Worm (Caenorhabditis elegans) whole organism, late embryonic: Measurements from ENCODE around the gene C02B8.3.

Experiments used
- C08G9.2 ChIP-seq: sonication (generic microtip); optimal IDR thresholded peaks from 2 replicates; lab custom pipeline; 2016; ENCODE audit warnings: mild to moderate bottlenecking, missing genetic modification characterization, moderate library complexity, missing compliant biosample characterization
- Y22D7AL.16 ChIP-seq: sonication (generic microtip); optimal IDR thresholded peaks from 2 replicates; lab custom pipeline; 2016; ENCODE audit warnings: missing genetic modification characterization, missing compliant biosample characterization
- ceh-18 ChIP-seq: sonication (generic microtip); optimal IDR thresholded peaks from 2 replicates; lab custom pipeline; 2016; ENCODE audit warnings: missing genetic modification characterization, missing compliant biosample characterization
- ceh-2 ChIP-seq: sonication (generic microtip); optimal IDR thresholded peaks from 2 replicates; lab custom pipeline; 2016; ENCODE audit warnings: missing genotype, missing genetic modification characterization, missing compliant biosample characterization
- ceh-31 ChIP-seq: sonication (generic microtip); optimal IDR thresholded peaks from 2 replicates; lab custom pipeline; 2016; ENCODE audit warnings: missing genetic modification characterization, missing compliant biosample characterization
- ceh-45 ChIP-seq: fragments of 200-800 bp; sonication (Bioruptor generic); IDR thresholded peaks from 2 replicates; pipeline ENCODE4 v1.3.6; 2022; ENCODE audit warnings: missing genetic modification reagents, missing genetic modification characterization, missing compliant biosample characterization
- ceh-48 ChIP-seq: sonication (generic microtip); optimal IDR thresholded peaks from 2 replicates; lab custom pipeline; 2016; ENCODE audit warnings: missing genetic modification characterization, inconsistent platforms, missing compliant biosample characterization
- ceh-6 ChIP-seq: fragments of 200-800 bp; sonication (Bioruptor generic); optimal IDR thresholded peaks from 2 replicates; lab custom pipeline; 2018; ENCODE audit warnings: mild to moderate bottlenecking, missing genetic modification characterization, missing compliant biosample characterization
- che-1 ChIP-seq: sonication (generic microtip); optimal IDR thresholded peaks from 2 replicates; lab custom pipeline; 2016; ENCODE audit warnings: mild to moderate bottlenecking, missing genetic modification characterization, missing compliant biosample characterization
- dve-1 ChIP-seq: sonication (generic microtip); optimal IDR thresholded peaks from 2 replicates; lab custom pipeline; 2017; ENCODE audit warnings: antibody characterized with exemption, mild to moderate bottlenecking, missing genetic modification characterization, missing compliant biosample characterization
- elt-4 ChIP-seq: sonication (generic microtip); optimal IDR thresholded peaks from 2 replicates; lab custom pipeline; 2016; ENCODE audit warnings: missing genetic modification characterization, missing compliant biosample characterization
- ets-4 ChIP-seq: sonication (generic microtip); optimal IDR thresholded peaks from 2 replicates; lab custom pipeline; 2016; ENCODE audit warnings: missing genetic modification characterization, missing compliant biosample characterization
- eyg-1 ChIP-seq: sonication (generic microtip); optimal IDR thresholded peaks from 2 replicates; lab custom pipeline; 2016; ENCODE audit warnings: missing genotype, missing genetic modification characterization, missing compliant biosample characterization
- fkh-10 ChIP-seq: fragments of 150-350 bp; optimal IDR thresholded peaks from 2 replicates; lab custom pipeline; 2014; ENCODE audit warnings: missing biosample characterization, missing genetic modification reagents, missing genetic modification characterization
- fkh-6 ChIP-seq: sonication (generic microtip); optimal IDR thresholded peaks from 2 replicates; lab custom pipeline; 2016; ENCODE audit warnings: missing genetic modification characterization, missing compliant biosample characterization
- gmeb-2 ChIP-seq: sonication (generic microtip); optimal IDR thresholded peaks from 2 replicates; lab custom pipeline; 2016; ENCODE audit warnings: missing genetic modification characterization, inconsistent platforms, missing compliant biosample characterization
- lim-6 ChIP-seq: sonication (generic microtip); optimal IDR thresholded peaks from 2 replicates; lab custom pipeline; 2016; ENCODE audit warnings: missing genetic modification characterization, missing compliant biosample characterization
- nfya-1 ChIP-seq: sonication (generic microtip); optimal IDR thresholded peaks from 2 replicates; lab custom pipeline; 2017; ENCODE audit warnings: missing genetic modification characterization, mild to moderate bottlenecking, missing compliant biosample characterization, antibody characterized with exemption, moderate library complexity
- nhr-11 ChIP-seq: fragments of 150-350 bp; optimal IDR thresholded peaks from 2 replicates; lab custom pipeline; 2014; ENCODE audit warnings: missing biosample characterization, missing genetic modification characterization
- pha-4 ChIP-seq: fragments of 150-350 bp; optimal IDR thresholded peaks from 2 replicates; lab custom pipeline; 2018; ENCODE audit warnings: missing biosample characterization, missing genetic modification reagents, missing genetic modification characterization
- pros-1 ChIP-seq: fragments of 150-350 bp; optimal IDR thresholded peaks from 2 replicates; lab custom pipeline; 2014; ENCODE audit warnings: missing biosample characterization, missing genetic modification reagents, missing genetic modification characterization
- sdc-2 ChIP-seq: sonication (generic microtip); optimal IDR thresholded peaks from 2 replicates; lab custom pipeline; 2016; ENCODE audit warnings: missing genotype, missing genetic modification characterization, missing compliant biosample characterization
- sox-2 ChIP-seq: fragments of 200-800 bp; sonication (Bioruptor generic); IDR thresholded peaks from 2 replicates; pipeline ENCODE4 v1.3.6; 2022; ENCODE audit warnings: missing genetic modification reagents, missing genetic modification characterization, missing compliant biosample characterization
- tbx-7 ChIP-seq: sonication (generic microtip); optimal IDR thresholded peaks from 2 replicates; lab custom pipeline; 2016; ENCODE audit warnings: missing genotype, missing genetic modification characterization, missing compliant biosample characterization
- unc-42 ChIP-seq: sonication (generic microtip); optimal IDR thresholded peaks from 2 replicates; lab custom pipeline; 2016; ENCODE audit warnings: missing genotype, missing genetic modification characterization, missing compliant biosample characterization
- unc-86 ChIP-seq: sonication (generic microtip); optimal IDR thresholded peaks from 2 replicates; lab custom pipeline; 2016; ENCODE audit warnings: missing genetic modification characterization, missing compliant biosample characterization
- zip-5 ChIP-seq: sonication (generic microtip); optimal IDR thresholded peaks from 2 replicates; lab custom pipeline; 2016; ENCODE audit warnings: missing genetic modification characterization, missing compliant biosample characterization
- ztf-16 ChIP-seq: sonication (generic microtip); optimal IDR thresholded peaks from 2 replicates; lab custom pipeline; 2017; ENCODE audit warnings: missing genetic modification characterization, missing compliant biosample characterization

Gene C02B8.3

ce11 chrX:8169534-8169933 lies 30.3 kb downstream of the C02B8.3 start, which contains the start of gene C17H11.2:
Gene C17H11.2, plus strand, starts transcription at chrX:8169930.
- TF ChIP-seq unc-42, result peak; percentile 39
- no peak for TF ChIP-seq dve-1 (tag; lab: Kevin White, UChicago)
- TF ChIP-seq unc-86 (tag; lab: Kevin White, UChicago), result no peak
- peak; percentile 24 for TF ChIP-seq nfya-1 (tag; lab: Kevin White, UChicago)
- TF ChIP-seq sdc-2 (tag; lab: Kevin White, UChicago), result no peak

- TF ChIP-seq zip-5 (tag; lab: Kevin White, UChicago), result no peak
- no peak for TF ChIP-seq ztf-16 (tag; lab: Kevin White, UChicago)
- no peak for TF ChIP-seq pha-4 (tag; lab: Kevin White, UChicago)
- no peak for TF ChIP-seq tbx-7 (tag; lab: Kevin White, UChicago)
- TF ChIP-seq che-1 (tag; lab: Kevin White, UChicago), result no peak
- no peak for TF ChIP-seq ceh-6 (GFP tag; lab: Kevin White, UChicago)
- TF ChIP-seq ceh-2 (tag; lab: Kevin White, UChicago), result no peak
- TF ChIP-seq unc-42, result no peak
- no peak for TF ChIP-seq fkh-6
- TF ChIP-seq nfya-1 (tag; lab: Kevin White, UChicago), result no peak
- no peak for TF ChIP-seq ets-4 (tag; lab: Kevin White, UChicago)
- TF ChIP-seq Y22D7AL.16 (tag; lab: Kevin White, UChicago), result no peak
- TF ChIP-seq dve-1 (tag; lab: Kevin White, UChicago), result no peak
- TF ChIP-seq fkh-10, result no peak
Measured at ce11 chrX:8173610-8174009, 34.4 kb downstream of the C02B8.3 start, which contains the start of gene C17H11.1. Gene C17H11.1, plus strand, starts transcription at chrX:8173910.

DNA sequence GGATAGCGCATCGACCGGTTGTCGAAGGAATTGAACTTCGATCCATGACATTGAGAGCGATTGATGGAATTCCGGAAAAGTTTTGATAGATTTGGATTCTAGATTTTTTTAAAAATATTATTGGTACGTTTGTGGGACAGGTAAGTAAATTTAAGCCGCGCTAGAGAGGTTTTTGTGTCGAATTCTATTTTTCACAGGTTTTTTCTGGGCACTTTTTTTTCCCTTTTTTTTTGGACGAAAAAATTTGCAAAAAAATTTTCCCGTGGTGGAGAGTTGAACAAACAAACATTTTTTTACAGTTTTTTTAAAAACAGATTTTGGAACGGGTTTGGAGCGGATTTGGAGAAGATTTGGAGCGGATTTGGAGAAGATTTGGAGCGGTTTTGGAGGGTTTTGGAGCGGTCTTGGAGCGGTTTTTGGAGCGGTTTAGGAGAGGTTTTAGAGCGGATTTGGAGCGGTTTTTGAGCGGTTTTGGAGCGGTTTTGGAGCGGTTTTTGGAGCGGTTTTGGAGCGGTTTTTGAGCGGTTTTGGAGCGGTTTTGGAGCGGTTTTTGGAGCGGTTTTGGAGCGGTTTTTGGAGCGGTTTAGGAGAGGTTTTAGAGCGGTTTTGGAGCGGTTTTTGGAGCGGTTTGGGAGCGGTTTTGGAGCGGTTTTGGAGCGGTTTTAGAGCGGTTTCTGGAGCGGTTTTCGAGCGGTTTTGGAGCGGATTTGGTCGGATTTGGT lies 42.5 kb downstream of the C02B8.3 start, which contains the start of gene C17H11.4:
Gene C17H11.4 (minus strand): TSS at position 51 of the 722 bp plus-strand sequence.
- peak; percentile 15 for TF ChIP-seq unc-42
- peak; percentile 54 for TF ChIP-seq fkh-6
- peak; percentile 16 for TF ChIP-seq C08G9.2
- TF ChIP-seq ceh-45 (GFP tag; lab: Robert Waterston, UW), result peak; percentile 78
- TF ChIP-seq, all 69 proteins: peak for 4; not testable (repeated sequence) for 65

ce11 chrX:8185037-8185436 lies 45.8 kb downstream of the C02B8.3 start, which contains the start of gene C17H11.5:
Gene C17H11.5, minus strand, starts transcription at chrX:8185137.
- TF ChIP-seq ceh-31 (tag; lab: Kevin White, UChicago), result no peak
- no peak for TF ChIP-seq ceh-2 (tag; lab: Kevin White, UChicago)
- no peak for TF ChIP-seq fkh-10
- no peak for TF ChIP-seq eyg-1
- no peak for TF ChIP-seq ceh-6 (GFP tag; lab: Kevin White, UChicago)
- TF ChIP-seq ceh-48, result no peak
- no peak for TF ChIP-seq ceh-18 (tag; lab: Kevin White, UChicago)
- no peak for TF ChIP-seq nhr-11
- TF ChIP-seq unc-86 (tag; lab: Kevin White, UChicago), result no peak
- TF ChIP-seq lim-6 (tag; lab: Kevin White, UChicago), result no peak
- no peak for TF ChIP-seq elt-4 (tag; lab: Kevin White, UChicago)
- TF ChIP-seq pros-1, result no peak
- no peak for TF ChIP-seq sox-2 (GFP tag; lab: Robert Waterston, UW)
- no peak for TF ChIP-seq sdc-2 (tag; lab: Kevin White, UChicago)
- TF ChIP-seq gmeb-2 (tag; lab: Kevin White, UChicago), result no peak
- TF ChIP-seq fkh-6, result no peak
